Worm (Caenorhabditis elegans) whole organism, early embryonic: ENCODE data around the gene smoc-1.

ENCODE experiments used
- B0310.2 ChIP-seq: sonication (generic microtip); optimal IDR thresholded peaks from 2 replicates; lab custom pipeline; 2016; ENCODE audit warnings: mild to moderate bottlenecking, missing genetic modification characterization, missing compliant biosample characterization
- F13C5.2 ChIP-seq: sonication (generic microtip); optimal IDR thresholded peaks from 2 replicates; lab custom pipeline; 2017; ENCODE audit warnings: mild to moderate bottlenecking, missing genetic modification characterization, inconsistent platforms, missing compliant biosample characterization
- ama-1 ChIP-seq: fragments of 150-350 bp; optimal IDR thresholded peaks from 2 replicates; lab custom pipeline; 2014
- ceh-36 ChIP-seq: sonication (generic microtip); optimal IDR thresholded peaks from 2 replicates; lab custom pipeline; 2016; ENCODE audit warnings: missing genetic modification characterization, inconsistent platforms, missing compliant biosample characterization
- ets-7 ChIP-seq: sonication (generic microtip); optimal IDR thresholded peaks from 2 replicates; lab custom pipeline; 2016; ENCODE audit warnings: missing genotype, missing genetic modification characterization, missing compliant biosample characterization
- flt-1 ChIP-seq: fragments of 200-800 bp; sonication (Bioruptor generic); IDR thresholded peaks from 2 replicates; pipeline ENCODE4 v1.3.6; 2022; ENCODE audit warnings: missing genetic modification characterization, missing compliant biosample characterization
- hmbx-1 ChIP-seq: sonication (generic microtip); optimal IDR thresholded peaks from 2 replicates; lab custom pipeline; 2016; ENCODE audit warnings: mild to moderate bottlenecking, missing genetic modification characterization, missing compliant biosample characterization
- hnd-1 ChIP-seq: sonication (generic microtip); optimal IDR thresholded peaks from 2 replicates; lab custom pipeline; 2016; ENCODE audit warnings: missing genetic modification characterization, missing compliant biosample characterization
- pes-1 ChIP-seq: fragments of 200-800 bp; sonication (Bioruptor generic); IDR thresholded peaks from 2 replicates; pipeline ENCODE4 v1.3.6; 2022; ENCODE audit warnings: missing genetic modification reagents, missing genetic modification characterization, missing compliant biosample characterization
- scrt-1 ChIP-seq: fragments of 200-800 bp; sonication (Bioruptor generic); IDR thresholded peaks from 2 replicates; pipeline ENCODE4 v1.3.6; 2022; ENCODE audit warnings: missing genetic modification characterization, missing compliant biosample characterization
- tbx-37 ChIP-seq: fragments of 200-800 bp; sonication (Bioruptor generic); conservative IDR thresholded peaks from 2 replicates; pipeline ENCODE4 v1.3.6; 2022; ENCODE audit warnings: missing genetic modification reagents, missing genetic modification characterization, missing compliant biosample characterization

ce11 chrV:11799252-11799822 is 41.9 kb downstream of the smoc-1 start:
- TF ChIP-seq B0310.2 (tag; lab: Kevin White, UChicago) (no peak), flt-1 (GFP tag; lab: Robert Waterston, UW) (no peak), scrt-1 (GFP tag; lab: Robert Waterston, UW) (no peak), ceh-36 (no peak), pes-1 (no peak), hmbx-1 (tag; lab: Kevin White, UChicago) (no peak), ama-1 (lab: Kevin White, UChicago) (no peak), hnd-1 (no peak), ets-7 (tag; lab: Kevin White, UChicago) (no peak), tbx-37 (GFP tag; lab: Robert Waterston, UW) (no peak), F13C5.2 (no peak)
